Fruit fly (Drosophila melanogaster): ENCODE results near the gene CG46339.
A peak's percentile ranks its signal among the peaks of the same experiment; 100 is the strongest.

Gene CG46339

dm6 chr3R:26886283-26886689 is 29.3 kb upstream of the CG46339 start (continued):
- TF ChIP-seq mam (GFP tag; optimal IDR thresholded peaks at IDR 0.05), result no peak
- TF ChIP-seq CG3407 (GFP tag; optimal IDR thresholded peaks at IDR 0.05), result peak; percentile 59
- peak; percentile 72; the same call in 2 of the 3 replicates for TF ChIP-seq CG11695 (GFP tag; IDR thresholded peaks at IDR 0.05)
- TF ChIP-seq Ssrp (tag; optimal IDR thresholded peaks at IDR 0.05), result peak; percentile 74
- peak; percentile 2 for TF ChIP-seq Dek (tag; optimal IDR thresholded peaks at IDR 0.05)
- no peak for TF ChIP-seq pzg (GFP tag; optimal IDR thresholded peaks at IDR 0.05)
- no peak for TF ChIP-seq fu2 (GFP tag; optimal IDR thresholded peaks at IDR 0.05)
- peak; percentile 67 for TF ChIP-seq HHEX (GFP tag; optimal IDR thresholded peaks at IDR 0.05)
- TF ChIP-seq fd64A (GFP tag; optimal IDR thresholded peaks at IDR 0.05), result peak; percentile 37
- TF ChIP-seq CG6765 (GFP tag; optimal IDR thresholded peaks at IDR 0.05), result no peak
- TF ChIP-seq chif (GFP tag; optimal IDR thresholded peaks at IDR 0.05), result no peak
- TF ChIP-seq dati (GFP tag; IDR thresholded peaks at IDR 0.05), result no peak
- TF ChIP-seq CG3838 (GFP tag; optimal IDR thresholded peaks at IDR 0.05), result no peak
- peak; percentile 58 for TF ChIP-seq CG3281 (GFP tag; optimal IDR thresholded peaks at IDR 0.05)
- TF ChIP-seq HLH4C (GFP tag; IDR thresholded peaks at IDR 0.05; ENCODE audit: partially characterized antibody), result no peak
- no peak for TF ChIP-seq CG7963 (GFP tag; IDR thresholded peaks at IDR 0.05; ENCODE audit: partially characterized antibody)
- peak; percentile 62 for TF ChIP-seq croc (GFP tag; conservative IDR thresholded peaks at IDR 0.05)
- peak; percentile 43 for TF ChIP-seq nau (GFP tag; optimal IDR thresholded peaks at IDR 0.05)
- no peak for TF ChIP-seq Pdp1 (GFP tag; optimal IDR thresholded peaks at IDR 0.05)
- no peak for TF ChIP-seq CG14965 (GFP tag; optimal IDR thresholded peaks at IDR 0.05; ENCODE audit: borderline replicate concordance)
- TF ChIP-seq cato (GFP tag; optimal IDR thresholded peaks at IDR 0.05; ENCODE audit: borderline replicate concordance), result no peak
- 0 out of 2 replicates have a peak, but pooled peaks have one; percentile 20 for TF ChIP-seq gsb (GFP tag; IDR thresholded peaks at IDR 0.05)
- TF ChIP-seq run (tag; optimal IDR thresholded peaks at IDR 0.05), result peak; percentile 29
- TF ChIP-seq ro (GFP tag; IDR thresholded peaks at IDR 0.05), result peak; percentile 46; the same call in 1 of the 2 replicates
- TF ChIP-seq E2f1 (GFP tag; IDR thresholded peaks at IDR 0.05), result peak; percentile 23; the same call in 1 of the 2 replicates
- TF ChIP-seq ewg (GFP tag; optimal IDR thresholded peaks at IDR 0.05), result peak; percentile 47
- peak; percentile 75 for TF ChIP-seq dysf (GFP tag; IDR thresholded peaks at IDR 0.05)
- TF ChIP-seq CG8478 (optimal IDR thresholded peaks at IDR 0.05), result no peak
- peak; percentile 27 for TF ChIP-seq Ets97D (GFP tag; optimal IDR thresholded peaks at IDR 0.05)
- TF ChIP-seq hkb (optimal IDR thresholded peaks at IDR 0.05), result no peak
- TF ChIP-seq hkb (GFP tag; IDR thresholded peaks at IDR 0.05), result no peak; the same call in none of the 2 replicates
- no peak for TF ChIP-seq Nf-YA (GFP tag; IDR thresholded peaks at IDR 0.05)
- TF ChIP-seq CG2129 (GFP tag; IDR thresholded peaks at IDR 0.05; ENCODE audit: partially characterized antibody), result no peak
- TF ChIP-seq sr (GFP tag; IDR thresholded peaks at IDR 0.05), result no peak
- TF ChIP-seq Hr78 (GFP tag; optimal IDR thresholded peaks at IDR 0.05), result peak in 1 of 2 experiments; percentile 46
- no peak for TF ChIP-seq Max (GFP tag; optimal IDR thresholded peaks at IDR 0.05)
- peak; percentile 85 for TF ChIP-seq Xrp1 (GFP tag; IDR thresholded peaks at IDR 0.05)
- 0 out of 2 replicates have a peak, but pooled peaks have one; percentile 48 for TF ChIP-seq sim (GFP tag; IDR thresholded peaks at IDR 0.05)
- TF ChIP-seq pfk (GFP tag; optimal IDR thresholded peaks at IDR 0.05), result no peak
- TF ChIP-seq NfI (GFP tag; optimal IDR thresholded peaks at IDR 0.05), result peak; percentile 41
- TF ChIP-seq vvl (GFP tag; IDR thresholded peaks at IDR 0.05), result peak; percentile 77
- no peak for TF ChIP-seq gce (GFP tag; IDR thresholded peaks at IDR 0.05)
- TF ChIP-seq H2.0 (GFP tag; IDR thresholded peaks at IDR 0.05), result peak; percentile 47; the same call in 1 of the 2 replicates
- peak; percentile 38 for TF ChIP-seq ind (GFP tag; optimal IDR thresholded peaks at IDR 0.05)
- TF ChIP-seq CG12155 (GFP tag; optimal IDR thresholded peaks at IDR 0.05), result peak; percentile 26
- 0 out of 3 replicates have a peak, but pooled peaks have one; percentile 20 for TF ChIP-seq CG11456 (GFP tag; IDR thresholded peaks at IDR 0.05)
- peak; percentile 17 for TF ChIP-seq CG17186 (GFP tag; optimal IDR thresholded peaks at IDR 0.05)
- peak; percentile 52 for TF ChIP-seq Hmr (GFP tag; optimal IDR thresholded peaks at IDR 0.05)
- TF ChIP-seq CG8281 (tag; optimal IDR thresholded peaks at IDR 0.05), result no peak
- TF ChIP-seq CG7987 (GFP tag; optimal IDR thresholded peaks at IDR 0.05), result peak; percentile 0
